Worm (Caenorhabditis elegans) whole organism, L2 larva: ENCODE data around the gene VM106R.1.
A peak's percentile ranks its signal among the peaks of the same experiment; 100 is the strongest.

ENCODE experiments used
- C34F6.9 ChIP-seq: fragments of 150-350 bp; optimal IDR thresholded peaks from 2 replicates; lab custom pipeline; 2014; ENCODE audit warnings: missing biosample characterization, missing genetic modification characterization
- F13H6.1 ChIP-seq: sonication (generic microtip); optimal IDR thresholded peaks from 2 replicates; lab custom pipeline; 2016; ENCODE audit warnings: missing genetic modification characterization, missing compliant biosample characterization
- ZK546.5 ChIP-seq: sonication (generic microtip); optimal IDR thresholded peaks from 2 replicates; lab custom pipeline; 2017; ENCODE audit warnings: missing biosample characterization, missing genetic modification characterization
- alr-1 ChIP-seq: fragments of 150-350 bp; optimal IDR thresholded peaks from 2 replicates; lab custom pipeline; 2014; ENCODE audit warnings: missing biosample characterization, missing genetic modification characterization
- aly-2 ChIP-seq: fragments of 150-350 bp; optimal IDR thresholded peaks from 2 replicates; lab custom pipeline; 2014; ENCODE audit warnings: missing biosample characterization, missing genetic modification characterization
- ama-1 ChIP-seq: fragments of 150-350 bp; optimal IDR thresholded peaks from 2 replicates; lab custom pipeline; 2018; ENCODE audit warnings: inconsistent platforms
- blmp-1 ChIP-seq: sonication (generic microtip); optimal IDR thresholded peaks from 2 replicates; lab custom pipeline; 2017; ENCODE audit warnings: missing genetic modification characterization, mild to moderate bottlenecking, missing compliant biosample characterization, antibody characterized with exemption, moderate library complexity; ENCODE audit not compliant: insufficient read depth
- ceh-16 ChIP-seq: fragments of 150-350 bp; optimal IDR thresholded peaks from 2 replicates; lab custom pipeline; 2014; ENCODE audit warnings: missing biosample characterization, missing genetic modification characterization
- ceh-82 ChIP-seq: fragments of 150-350 bp; optimal IDR thresholded peaks from 2 replicates; lab custom pipeline; 2014; ENCODE audit warnings: missing biosample characterization, missing genetic modification characterization
- crh-2 ChIP-seq: sonication (generic microtip); optimal IDR thresholded peaks from 2 replicates; lab custom pipeline; 2017; ENCODE audit warnings: missing biosample characterization, missing genetic modification characterization
- elt-1 ChIP-seq: fragments of 150-350 bp; optimal IDR thresholded peaks from 2 replicates; lab custom pipeline; 2014; ENCODE audit warnings: missing biosample characterization, missing genetic modification characterization
- fos-1 ChIP-seq: fragments of 150-350 bp; optimal IDR thresholded peaks from 2 replicates; lab custom pipeline; 2014; ENCODE audit warnings: missing biosample characterization, missing genetic modification characterization
- gmeb-1 ChIP-seq: fragments of 150-350 bp; optimal IDR thresholded peaks from 2 replicates; lab custom pipeline; 2014; ENCODE audit warnings: missing biosample characterization, missing genetic modification characterization
- lin-11 ChIP-seq: fragments of 150-350 bp; sonication (generic microtip); optimal IDR thresholded peaks from 2 replicates; lab custom pipeline; 2014; ENCODE audit warnings: missing biosample characterization, missing genetic modification characterization, inconsistent platforms, mixed read lengths
- lin-13 ChIP-seq: fragments of 150-350 bp; optimal IDR thresholded peaks from 2 replicates; lab custom pipeline; 2014; ENCODE audit warnings: missing biosample characterization, missing genetic modification reagents, missing genetic modification characterization
- lin-39 ChIP-seq: fragments of 150-350 bp; optimal IDR thresholded peaks from 2 replicates; lab custom pipeline; 2014; ENCODE audit warnings: missing biosample characterization, missing genetic modification reagents, missing genetic modification characterization
- lsy-2 ChIP-seq, 2 experiments: fragments of 150-350 bp in 1 of 2; sonication (generic microtip) in 1 of 2; optimal IDR thresholded peaks; 2 replicates each; lab custom pipeline; 2014 to 2017; ENCODE audit warnings: missing biosample characterization in 2 of 2, missing genetic modification characterization in 2 of 2
- mbf-1 ChIP-seq: sonication (generic microtip); optimal IDR thresholded peaks from 2 replicates; lab custom pipeline; 2017; ENCODE audit warnings: missing biosample characterization, missing genetic modification characterization
- mdl-1 ChIP-seq, 2 experiments: fragments of 150-350 bp in 1 of 2; sonication (generic microtip) in 1 of 2; optimal IDR thresholded peaks; 2 replicates each; lab custom pipeline; 2017; ENCODE audit warnings: missing biosample characterization in 2 of 2, missing genetic modification characterization in 2 of 2
- nhr-129 ChIP-seq: fragments of 150-350 bp; optimal IDR thresholded peaks from 2 replicates; lab custom pipeline; 2014; ENCODE audit warnings: missing biosample characterization, missing genetic modification characterization
- nhr-21 ChIP-seq: fragments of 150-350 bp; optimal IDR thresholded peaks from 2 replicates; lab custom pipeline; 2014; ENCODE audit warnings: missing biosample characterization, missing genetic modification characterization
- nhr-23 ChIP-seq: fragments of 150-350 bp; optimal IDR thresholded peaks from 2 replicates; lab custom pipeline; 2014; ENCODE audit warnings: missing biosample characterization, missing genetic modification reagents, missing genetic modification characterization
- nhr-237 ChIP-seq: fragments of 150-350 bp; optimal IDR thresholded peaks from 2 replicates; lab custom pipeline; 2014; ENCODE audit warnings: missing biosample characterization, missing genetic modification characterization
- nhr-25 ChIP-seq: fragments of 150-350 bp; sonication (generic microtip); optimal IDR thresholded peaks from 3 replicates; lab custom pipeline; 2014; ENCODE audit warnings: missing biosample characterization, missing genetic modification characterization
- nhr-6 ChIP-seq: fragments of 150-350 bp; optimal IDR thresholded peaks from 2 replicates; lab custom pipeline; 2014; ENCODE audit warnings: missing biosample characterization, missing genetic modification characterization
- nhr-77 ChIP-seq: fragments of 150-350 bp; optimal IDR thresholded peaks from 2 replicates; lab custom pipeline; 2014; ENCODE audit warnings: missing biosample characterization, missing genetic modification characterization
- peb-1 ChIP-seq: fragments of 150-350 bp; optimal IDR thresholded peaks from 2 replicates; lab custom pipeline; 2014; ENCODE audit warnings: missing biosample characterization, missing genetic modification characterization
- sem-4 ChIP-seq: fragments of 150-350 bp; optimal IDR thresholded peaks from 2 replicates; lab custom pipeline; 2014; ENCODE audit warnings: missing biosample characterization, missing genetic modification reagents, missing genetic modification characterization
- skn-1 ChIP-seq: sonication (generic microtip); optimal IDR thresholded peaks from 2 replicates; lab custom pipeline; 2017; ENCODE audit warnings: missing biosample characterization, missing genetic modification characterization
- sma-3 ChIP-seq: sonication (generic microtip); optimal IDR thresholded peaks from 2 replicates; lab custom pipeline; 2016; ENCODE audit warnings: missing genetic modification reagents, missing genetic modification characterization, missing compliant biosample characterization
- sma-9 ChIP-seq, 2 experiments: fragments of 150-350 bp in 1 of 2; sonication (generic microtip) in 1 of 2; optimal IDR thresholded peaks; 2 replicates each; lab custom pipeline; 2014 to 2016; ENCODE audit warnings: missing genetic modification characterization in 2 of 2, mild to moderate bottlenecking in 1 of 2, missing biosample characterization in 1 of 2, missing compliant biosample characterization in 1 of 2, missing genetic modification reagents in 1 of 2, moderate library complexity in 1 of 2
- snpc-4 ChIP-seq: fragments of 150-350 bp; optimal IDR thresholded peaks from 2 replicates; lab custom pipeline; 2014; ENCODE audit warnings: missing biosample characterization, missing genetic modification characterization
- unc-39 ChIP-seq: fragments of 150-350 bp; optimal IDR thresholded peaks from 2 replicates; lab custom pipeline; 2014; ENCODE audit warnings: missing biosample characterization, missing genetic modification characterization
- unc-55 ChIP-seq: fragments of 150-350 bp; sonication (generic microtip); optimal IDR thresholded peaks from 3 replicates; lab custom pipeline; 2014; ENCODE audit warnings: missing biosample characterization, missing genetic modification reagents, missing genetic modification characterization
- unc-62 ChIP-seq: fragments of 150-350 bp; optimal IDR thresholded peaks from 2 replicates; lab custom pipeline; 2014; ENCODE audit warnings: missing biosample characterization, missing genetic modification reagents, missing genetic modification characterization
- ztf-1 ChIP-seq: fragments of 200-800 bp; sonication (Bioruptor generic); conservative IDR thresholded peaks from 2 replicates; pipeline ENCODE4 v1.3.6; 2022; ENCODE audit warnings: missing genetic modification characterization, missing compliant biosample characterization
- ztf-4 ChIP-seq: fragments of 150-350 bp; optimal IDR thresholded peaks from 2 replicates; lab custom pipeline; 2014; ENCODE audit warnings: missing biosample characterization, missing genetic modification characterization

VM106R.1 gene

ce11 chrII:10793393-10793792, 35.6 kb downstream of the VM106R.1 start, which contains the start of gene vps-11:
vps-11 (minus strand) TSS chrII:10793493.
- TF ChIP-seq ama-1, result no peak

ce11 chrII:10792611-10793010, 36.4 kb downstream of the VM106R.1 start:
- TF ChIP-seq mbf-1 (tag; lab: Kevin White, UChicago) (no peak), peb-1 (tag; lab: Kevin White, UChicago) (no peak), skn-1 (tag; lab: Kevin White, UChicago) (no peak), nhr-23 (tag; lab: Kevin White, UChicago) (no peak), snpc-4 (no peak), ztf-4 (no peak), unc-55 (GFP tag; lab: Kevin White, UChicago) (no peak), gmeb-1 (tag; lab: Kevin White, UChicago) (no peak), unc-62 (GFP tag; lab: Kevin White, UChicago) (no peak), ztf-1 (no peak), aly-2 (tag; lab: Kevin White, UChicago) (no peak), ZK546.5 (tag; lab: Kevin White, UChicago) (no peak)

- TF ChIP-seq nhr-237 (tag; lab: Kevin White, UChicago) (no peak), ceh-82 (tag; lab: Kevin White, UChicago) (no peak), snpc-4 (no peak), C34F6.9 (no peak), nhr-77 (tag; lab: Kevin White, UChicago) (no peak), nhr-21 (tag; lab: Kevin White, UChicago) (no peak), aly-2 (tag; lab: Kevin White, UChicago) (no peak), mdl-1 (tag; optimal IDR thresholded peaks at IDR 0.05; lab: Kevin White, UChicago) (no peak), elt-1 (tag; lab: Kevin White, UChicago) (no peak), blmp-1 (no peak), nhr-23 (tag; lab: Kevin White, UChicago) (no peak), unc-39 (no peak), lin-39 (no peak), gmeb-1 (tag; lab: Kevin White, UChicago) (no peak), sma-3 (GFP tag; lab: Kevin White, UChicago) (no peak), mbf-1 (tag; lab: Kevin White, UChicago) (no peak), sem-4 (tag; lab: Kevin White, UChicago) (no peak), lin-11 (tag; lab: Kevin White, UChicago) (no peak), ceh-16 (tag; lab: Kevin White, UChicago) (no peak), unc-55 (GFP tag; lab: Kevin White, UChicago) (no peak)
- TF ChIP-seq, all 48 proteins: peak for 0
These were observed 41.7 kb downstream of the VM106R.1 start, which contains the start of gene tag-209 for ce11 chrII:10787240-10787639. tag-209 (plus strand) TSS chrII:10787312.

- TF ChIP-seq nhr-6 (tag; lab: Kevin White, UChicago) (peak; percentile 23), nhr-237 (tag; lab: Kevin White, UChicago) (no peak), sma-9 (GFP tag; optimal IDR thresholded peaks at IDR 0.05; lab: Kevin White, UChicago) (peak; percentile 74), sma-9 (tag; optimal IDR thresholded peaks at IDR 0.05; lab: Kevin White, UChicago) (no peak), lin-13 (peak; percentile 55), crh-2 (tag; lab: Kevin White, UChicago) (peak; percentile 56), lin-39 (no peak), nhr-129 (peak; percentile 70), gmeb-1 (tag; lab: Kevin White, UChicago) (peak; percentile 94), alr-1 (tag; lab: Kevin White, UChicago) (no peak), unc-55 (GFP tag; lab: Kevin White, UChicago) (peak; percentile 73), blmp-1 (peak; percentile 9), fos-1 (tag; lab: Kevin White, UChicago) (peak; percentile 73), nhr-25 (tag; lab: Kevin White, UChicago) (peak; percentile 27), C34F6.9 (peak; percentile 42), nhr-21 (tag; lab: Kevin White, UChicago) (peak; percentile 31), lin-11 (tag; lab: Kevin White, UChicago) (no peak), F13H6.1 (peak; percentile 30), mdl-1 (tag; optimal IDR thresholded peaks at IDR 0.05; lab: Kevin White, UChicago) (no peak), sma-3 (GFP tag; lab: Kevin White, UChicago) (peak; percentile 66), lsy-2 (tag; optimal IDR thresholded peaks at IDR 0.05; lab: Kevin White, UChicago) (peak; percentile 36 to 78), snpc-4 (peak; percentile 14), sem-4 (tag; lab: Kevin White, UChicago) (peak; percentile 45)
- TF ChIP-seq, all 48 proteins: peak for 17
These were observed 44.1 kb downstream of the VM106R.1 start, which contains the start of gene cdl-1 for ce11 chrII:10784780-10785463. cdl-1 (plus strand) TSS chrII:10785452.
